Worm (Caenorhabditis elegans): ENCODE results near the gene H20E11.2.

ce11 chrIV:6792380-6793309 is 34.9 kb upstream of the H20E11.2 start:
- TF ChIP-seq him-1 (tag; optimal IDR thresholded peaks at IDR 0.05), result no peak
- no peak for TF ChIP-seq W03F9.2 (tag; optimal IDR thresholded peaks at IDR 0.05)

All from whole organism, L4/young adult.